Fruit fly (Drosophila melanogaster) whole organism, pupa: ENCODE data around the gene CG12725.

Source experiments
- CG10348 ChIP-seq: fragments of 200-800 bp; sonication (Bioruptor generic); IDR thresholded peaks from 2 replicates; pipeline ENCODE4 v1.3.6; 2022; ENCODE audit warnings: missing biosample characterization, missing genetic modification characterization
- CG12605 ChIP-seq: fragments of 200-800 bp; sonication (Bioruptor generic); IDR thresholded peaks from 2 replicates; pipeline ENCODE4 v1.3.6; 2022; ENCODE audit warnings: missing biosample characterization, missing genetic modification characterization
- CG13204 ChIP-seq: fragments of 200-800 bp; sonication (Bioruptor generic); optimal IDR thresholded peaks from 2 replicates; lab custom pipeline; 2018; ENCODE audit warnings: missing biosample characterization, mild to moderate bottlenecking, missing genetic modification characterization, moderate library complexity
- CG17806 ChIP-seq: fragments of 200-800 bp; sonication (Bioruptor generic); optimal IDR thresholded peaks from 2 replicates; lab custom pipeline; 2018; ENCODE audit warnings: missing biosample characterization, mild to moderate bottlenecking, missing genetic modification characterization, moderate library complexity
- CG9948 ChIP-seq: fragments of 200-800 bp; sonication (Bioruptor generic); optimal IDR thresholded peaks from 2 replicates; lab custom pipeline; 2018; ENCODE audit warnings: missing biosample characterization, mild to moderate bottlenecking, missing genetic modification characterization, moderate library complexity
- D1 ChIP-seq: fragments of 200-800 bp; sonication (Bioruptor generic); optimal IDR thresholded peaks from 2 replicates; lab custom pipeline; 2018; ENCODE audit warnings: missing biosample characterization, mild to moderate bottlenecking, missing genetic modification characterization, moderate library complexity
- Pif1A ChIP-seq: fragments of 200-800 bp; sonication (Bioruptor generic); optimal IDR thresholded peaks from 3 replicates; lab custom pipeline; 2016; ENCODE audit warnings: missing biosample characterization, missing genetic modification characterization
- Snoo ChIP-seq: fragments of 200-800 bp; sonication (Bioruptor generic); optimal IDR thresholded peaks from 3 replicates; lab custom pipeline; 2017; ENCODE audit warnings: missing biosample characterization, mild to moderate bottlenecking, missing genetic modification characterization, inconsistent platforms
- fd96Ca ChIP-seq: fragments of 200-800 bp; sonication (Bioruptor generic); IDR thresholded peaks from 3 replicates; pipeline ENCODE4 v1.3.6; 2022; ENCODE audit warnings: missing biosample characterization, missing genetic modification characterization
- rn ChIP-seq: fragments of 200-800 bp; sonication (Bioruptor generic); IDR thresholded peaks from 2 replicates; pipeline ENCODE4 v1.3.6; 2022; ENCODE audit warnings: missing biosample characterization, missing genetic modification characterization

DNA sequence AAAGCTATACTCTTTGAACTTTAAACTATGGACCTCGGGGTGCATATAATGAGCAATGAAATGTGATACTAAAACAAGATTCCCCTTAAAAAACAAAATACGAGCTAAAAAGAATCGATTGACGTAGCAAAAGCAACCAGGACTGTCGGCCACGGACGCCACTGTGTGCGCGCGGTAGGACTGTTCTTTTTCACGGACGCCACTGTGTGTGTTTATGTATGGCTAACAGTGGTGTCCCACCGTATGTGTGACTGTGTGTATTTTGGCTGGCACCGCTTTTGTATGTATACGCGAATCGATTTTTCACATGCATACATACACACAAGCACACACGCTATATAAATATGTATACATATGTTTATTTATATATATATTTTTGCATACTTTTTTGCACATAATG lies 18.9 kb downstream of the CG12725 start:
- TF ChIP-seq CG12605 (GFP tag; lab: Robert Waterston, UW): peak; percentile 53; the same call in 1 of the 2 replicates
- TF ChIP-seq CG9948 (tag; lab: Kevin White, UChicago): no peak
- TF ChIP-seq CG13204 (GFP tag; lab: Kevin White, UChicago): peak; percentile 30
- TF ChIP-seq CG17806 (tag; lab: Kevin White, UChicago): peak; percentile 39
- TF ChIP-seq D1 (tag; lab: Kevin White, UChicago): no peak
- peak; percentile 37 for TF ChIP-seq Snoo (tag; lab: Kevin White, UChicago)
- TF ChIP-seq fd96Ca (GFP tag; lab: Robert Waterston, UW): peak; percentile 64; the same call in 2 of the 3 replicates
- peak; percentile 60 for TF ChIP-seq Pif1A (GFP tag; lab: Kevin White, UChicago)
- peak; percentile 47; the same call in 1 of the 2 replicates for TF ChIP-seq rn (GFP tag; lab: Robert Waterston, UW)
- TF ChIP-seq CG10348: no peak
